Worm (Caenorhabditis elegans): ENCODE data around the gene F41D9.2.

F41D9.2 gene

DNA sequence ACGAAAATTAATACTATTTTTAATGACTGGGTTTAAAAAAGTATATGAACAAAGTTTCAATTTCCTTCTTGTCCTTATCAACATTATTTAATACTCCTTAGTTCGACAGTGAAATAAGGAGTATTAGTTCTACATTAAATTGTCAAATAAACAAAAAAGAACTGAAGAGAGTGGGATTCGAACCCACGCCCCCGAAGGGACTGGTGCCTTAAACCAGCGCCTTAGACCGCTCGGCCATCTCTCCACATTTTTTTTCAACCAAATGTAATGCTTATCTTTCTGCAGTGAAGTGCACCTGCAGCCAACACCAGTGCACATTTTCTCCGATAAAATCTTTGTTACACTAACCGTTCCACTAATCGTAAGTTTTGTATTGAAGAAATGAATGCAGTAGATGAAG lies 34.5 kb upstream of the F41D9.2 start (continued):
- TF ChIP-seq rpc-1 (optimal IDR thresholded peaks at IDR 0.05) (peak; percentile 67), rpc-1 (tag; optimal IDR thresholded peaks at IDR 0.05) (peak; percentile 82), snpc-4 (GFP tag; optimal IDR thresholded peaks at IDR 0.05) (peak; percentile 5), snpc-4 (tag; optimal IDR thresholded peaks at IDR 0.05) (peak in 2 of 4 experiments; percentile 35 to 63), lin-54 (GFP tag; optimal IDR thresholded peaks at IDR 0.05) (no peak), F22D6.2 (tag; optimal IDR thresholded peaks at IDR 0.05) (no peak), him-1 (tag; optimal IDR thresholded peaks at IDR 0.05) (peak; percentile 31), bed-2 (GFP tag; IDR thresholded peaks at IDR 0.05) (no peak), nhr-80 (tag; optimal IDR thresholded peaks at IDR 0.05) (peak; percentile 12), nhr-90 (tag; optimal IDR thresholded peaks at IDR 0.05) (peak; percentile 54), madf-10 (tag; optimal IDR thresholded peaks at IDR 0.05) (peak; percentile 14), ceh-91 (GFP tag; IDR thresholded peaks at IDR 0.05) (no peak), ceh-79 (tag; optimal IDR thresholded peaks at IDR 0.05) (no peak), tbp1 (GFP tag; optimal IDR thresholded peaks at IDR 0.05) (peak; percentile 89), unc-130 (GFP tag; optimal IDR thresholded peaks at IDR 0.05) (no peak), B0261.1 (tag; optimal IDR thresholded peaks at IDR 0.05) (peak; percentile 81), mes-4 (tag; optimal IDR thresholded peaks at IDR 0.05) (no peak)

DNA sequence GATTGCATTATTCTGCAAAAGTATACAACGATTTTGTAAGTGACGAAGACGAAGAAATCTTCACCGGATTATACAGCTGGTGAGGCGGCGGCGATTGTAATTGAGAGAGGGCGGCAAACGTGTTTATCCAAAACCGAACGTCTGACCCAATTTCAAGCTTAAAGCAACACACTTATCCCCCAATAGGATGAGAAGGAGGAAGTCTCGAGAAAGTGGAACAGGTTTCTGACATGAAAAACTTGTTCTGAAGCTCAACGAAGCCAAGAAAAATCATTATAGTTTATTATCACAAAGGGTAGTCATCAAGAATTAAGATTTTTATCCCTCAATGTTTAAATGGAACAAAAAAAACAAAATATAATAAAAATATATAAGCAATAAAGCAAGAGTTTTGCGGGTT lies 33.6 kb upstream of the F41D9.2 start, which contains the start of gene spp-13:
spp-13 (minus strand) TSS at position 143 of the 400 bp plus-strand sequence.
- TF ChIP-seq B0019.2 (GFP tag; conservative IDR thresholded peaks at IDR 0.05): no peak
- no peak for TF ChIP-seq attf-3 (GFP tag; conservative IDR thresholded peaks at IDR 0.05)
- TF ChIP-seq nhr-179 (tag; optimal IDR thresholded peaks at IDR 0.05): no peak
- no peak for TF ChIP-seq ceh-91 (GFP tag; IDR thresholded peaks at IDR 0.05)
- TF ChIP-seq madf-8 (GFP tag; conservative IDR thresholded peaks at IDR 0.05): no peak
- no peak for TF ChIP-seq F22D6.2 (tag; optimal IDR thresholded peaks at IDR 0.05)
- TF ChIP-seq lag-1 (GFP tag; IDR thresholded peaks at IDR 0.05): no peak

DNA sequence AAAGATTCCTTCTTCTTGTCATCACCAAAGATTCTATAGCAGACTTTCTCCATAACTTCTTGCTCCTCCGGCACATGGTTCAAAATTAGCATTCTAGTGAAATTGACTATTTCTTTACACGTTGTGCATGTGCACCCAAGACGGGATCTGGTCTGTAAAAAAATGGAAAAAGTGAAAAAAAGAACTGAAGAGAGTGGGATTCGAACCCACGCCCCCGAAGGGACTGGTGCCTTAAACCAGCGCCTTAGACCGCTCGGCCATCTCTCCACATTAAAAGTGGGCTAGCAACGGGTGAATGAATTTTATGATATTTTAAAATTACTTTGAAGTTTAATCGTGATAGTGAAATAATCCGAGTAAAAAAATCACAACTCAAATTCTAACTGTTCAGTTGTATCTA lies 33.0 kb upstream of the F41D9.2 start:
- no peak for TF ChIP-seq hlh-26 (GFP tag; conservative IDR thresholded peaks at IDR 0.05)
- TF ChIP-seq ztf-3 (GFP tag; optimal IDR thresholded peaks at IDR 0.05): no peak
- no peak for TF ChIP-seq ztf-18 (tag; optimal IDR thresholded peaks at IDR 0.05)
- TF ChIP-seq B0336.3 (GFP tag; IDR thresholded peaks at IDR 0.05): no peak
- TF ChIP-seq ZK185.1 (tag; optimal IDR thresholded peaks at IDR 0.05; ENCODE audit: poor library complexity, severe bottlenecking): no peak
- no peak for TF ChIP-seq lin-40 (tag; optimal IDR thresholded peaks at IDR 0.05)
- TF ChIP-seq B0261.1 (tag; optimal IDR thresholded peaks at IDR 0.05): peak; percentile 65
- TF ChIP-seq attf-6 (GFP tag; IDR thresholded peaks at IDR 0.05): no peak
- TF ChIP-seq him-1 (tag; optimal IDR thresholded peaks at IDR 0.05): peak; percentile 28
- no peak for TF ChIP-seq madf-3 (GFP tag; IDR thresholded peaks at IDR 0.05)
- peak; percentile 77 for TF ChIP-seq lin-26 (GFP tag; IDR thresholded peaks at IDR 0.05)
- TF ChIP-seq mxl-1 (tag; optimal IDR thresholded peaks at IDR 0.05): no peak
- TF ChIP-seq attf-5 (GFP tag; optimal IDR thresholded peaks at IDR 0.05): no peak
- peak; percentile 86 for TF ChIP-seq tbp1 (GFP tag; optimal IDR thresholded peaks at IDR 0.05)
- peak; percentile 35 for TF ChIP-seq die-1 (tag; optimal IDR thresholded peaks at IDR 0.05)
- peak; percentile 33; the same call in 1 of the 2 replicates for TF ChIP-seq hmg-1.2 (GFP tag; IDR thresholded peaks at IDR 0.05)
- TF ChIP-seq ceh-40 (GFP tag; IDR thresholded peaks at IDR 0.05): no peak
- TF ChIP-seq nhr-90 (tag; optimal IDR thresholded peaks at IDR 0.05): peak; percentile 37
- TF ChIP-seq Y79H2A.3 (GFP tag; conservative IDR thresholded peaks at IDR 0.05): no peak
- peak; percentile 17 for TF ChIP-seq snpc-1.3 (tag; optimal IDR thresholded peaks at IDR 0.05; ENCODE audit: insufficient read depth)
- no peak for TF ChIP-seq snpc-4 (GFP tag; optimal IDR thresholded peaks at IDR 0.05)
- peak in 1 of 4 experiments; percentile 38 for TF ChIP-seq snpc-4 (tag; optimal IDR thresholded peaks at IDR 0.05)
- 0 out of 2 replicates have a peak, but pooled peaks have one; percentile 35 for TF ChIP-seq Y56A3A.18 (GFP tag; IDR thresholded peaks at IDR 0.05)
- peak; percentile 67; the same call in 1 of the 2 replicates for TF ChIP-seq pbrm-1 (GFP tag; IDR thresholded peaks at IDR 0.05)
- TF ChIP-seq tlf-1 (GFP tag; optimal IDR thresholded peaks at IDR 0.05): no peak
- TF ChIP-seq D2030.7 (GFP tag; IDR thresholded peaks at IDR 0.05): peak; percentile 60
- TF ChIP-seq F55B11.4 (tag; optimal IDR thresholded peaks at IDR 0.05; ENCODE audit: borderline replicate concordance, insufficient read depth): no peak
- no peak for TF ChIP-seq F57A8.1 (GFP tag; optimal IDR thresholded peaks at IDR 0.05)
- no peak for TF ChIP-seq nfya-1 (tag; optimal IDR thresholded peaks at IDR 0.05; ENCODE audit: borderline replicate concordance, insufficient read depth)
- TF ChIP-seq rpc-1 (optimal IDR thresholded peaks at IDR 0.05): peak; percentile 66
- TF ChIP-seq rpc-1 (tag; optimal IDR thresholded peaks at IDR 0.05): peak; percentile 82
